Worm (Caenorhabditis elegans) whole organism, L2 larva: ENCODE results near the gene idpp-7.
A peak's percentile ranks its signal among the peaks of the same experiment; 100 is the strongest.

Experiments
- C34F6.9 ChIP-seq: fragments of 150-350 bp; optimal IDR thresholded peaks from 2 replicates; lab custom pipeline; 2014; ENCODE audit warnings: missing biosample characterization, missing genetic modification characterization
- F13H6.1 ChIP-seq: sonication (generic microtip); optimal IDR thresholded peaks from 2 replicates; lab custom pipeline; 2016; ENCODE audit warnings: missing genetic modification characterization, missing compliant biosample characterization
- R02D3.7 ChIP-seq: fragments of 150-350 bp; optimal IDR thresholded peaks from 2 replicates; lab custom pipeline; 2014; ENCODE audit warnings: missing biosample characterization, missing genetic modification characterization
- Y55F3AM.14 ChIP-seq: fragments of 200-800 bp; sonication (Bioruptor generic); optimal IDR thresholded peaks from 2 replicates; lab custom pipeline; 2018; ENCODE audit warnings: mild to moderate bottlenecking, missing genetic modification characterization, missing compliant biosample characterization
- ZK546.5 ChIP-seq: sonication (generic microtip); optimal IDR thresholded peaks from 2 replicates; lab custom pipeline; 2017; ENCODE audit warnings: missing biosample characterization, missing genetic modification characterization
- alr-1 ChIP-seq: fragments of 150-350 bp; optimal IDR thresholded peaks from 2 replicates; lab custom pipeline; 2014; ENCODE audit warnings: missing biosample characterization, missing genetic modification characterization
- aly-2 ChIP-seq: fragments of 150-350 bp; optimal IDR thresholded peaks from 2 replicates; lab custom pipeline; 2014; ENCODE audit warnings: missing biosample characterization, missing genetic modification characterization
- ama-1 ChIP-seq: fragments of 150-350 bp; optimal IDR thresholded peaks from 2 replicates; lab custom pipeline; 2018; ENCODE audit warnings: inconsistent platforms
- blmp-1 ChIP-seq: sonication (generic microtip); optimal IDR thresholded peaks from 2 replicates; lab custom pipeline; 2017; ENCODE audit warnings: missing genetic modification characterization, mild to moderate bottlenecking, missing compliant biosample characterization, antibody characterized with exemption, moderate library complexity; ENCODE audit not compliant: insufficient read depth
- ceh-16 ChIP-seq: fragments of 150-350 bp; optimal IDR thresholded peaks from 2 replicates; lab custom pipeline; 2014; ENCODE audit warnings: missing biosample characterization, missing genetic modification characterization
- ceh-82 ChIP-seq: fragments of 150-350 bp; optimal IDR thresholded peaks from 2 replicates; lab custom pipeline; 2014; ENCODE audit warnings: missing biosample characterization, missing genetic modification characterization
- crh-2 ChIP-seq: sonication (generic microtip); optimal IDR thresholded peaks from 2 replicates; lab custom pipeline; 2017; ENCODE audit warnings: missing biosample characterization, missing genetic modification characterization
- dmd-4 ChIP-seq: sonication (generic microtip); optimal IDR thresholded peaks from 2 replicates; lab custom pipeline; 2017; ENCODE audit warnings: missing biosample characterization, missing genetic modification characterization
- egl-27 ChIP-seq: sonication (generic microtip); optimal IDR thresholded peaks from 3 replicates; lab custom pipeline; 2017; ENCODE audit warnings: missing biosample characterization, missing genetic modification reagents, missing genetic modification characterization
- elt-1 ChIP-seq: fragments of 150-350 bp; optimal IDR thresholded peaks from 2 replicates; lab custom pipeline; 2014; ENCODE audit warnings: missing biosample characterization, missing genetic modification characterization
- elt-3 ChIP-seq: sonication (generic microtip); optimal IDR thresholded peaks from 2 replicates; lab custom pipeline; 2017; ENCODE audit warnings: missing biosample characterization, missing genetic modification characterization
- fos-1 ChIP-seq: fragments of 150-350 bp; optimal IDR thresholded peaks from 2 replicates; lab custom pipeline; 2014; ENCODE audit warnings: missing biosample characterization, missing genetic modification characterization
- gmeb-1 ChIP-seq: fragments of 150-350 bp; optimal IDR thresholded peaks from 2 replicates; lab custom pipeline; 2014; ENCODE audit warnings: missing biosample characterization, missing genetic modification characterization
- lin-11 ChIP-seq: fragments of 150-350 bp; sonication (generic microtip); optimal IDR thresholded peaks from 2 replicates; lab custom pipeline; 2014; ENCODE audit warnings: missing biosample characterization, missing genetic modification characterization, inconsistent platforms, mixed read lengths
- lin-13 ChIP-seq: fragments of 150-350 bp; optimal IDR thresholded peaks from 2 replicates; lab custom pipeline; 2014; ENCODE audit warnings: missing biosample characterization, missing genetic modification reagents, missing genetic modification characterization
- lin-39 ChIP-seq: fragments of 150-350 bp; optimal IDR thresholded peaks from 2 replicates; lab custom pipeline; 2014; ENCODE audit warnings: missing biosample characterization, missing genetic modification reagents, missing genetic modification characterization
- lsy-2 ChIP-seq, 2 experiments: fragments of 150-350 bp in 1 of 2; sonication (generic microtip) in 1 of 2; optimal IDR thresholded peaks; 2 replicates each; lab custom pipeline; 2014 to 2017; ENCODE audit warnings: missing biosample characterization in 2 of 2, missing genetic modification characterization in 2 of 2
- mab-5 ChIP-seq: fragments of 150-350 bp; optimal IDR thresholded peaks from 2 replicates; lab custom pipeline; 2014; ENCODE audit warnings: missing biosample characterization, missing genetic modification characterization
- mbf-1 ChIP-seq: sonication (generic microtip); optimal IDR thresholded peaks from 2 replicates; lab custom pipeline; 2017; ENCODE audit warnings: missing biosample characterization, missing genetic modification characterization
- mdl-1 ChIP-seq, 2 experiments: fragments of 150-350 bp in 1 of 2; sonication (generic microtip) in 1 of 2; optimal IDR thresholded peaks; 2 replicates each; lab custom pipeline; 2017; ENCODE audit warnings: missing biosample characterization in 2 of 2, missing genetic modification characterization in 2 of 2
- nhr-10 ChIP-seq: sonication (generic microtip); optimal IDR thresholded peaks from 2 replicates; lab custom pipeline; 2017; ENCODE audit warnings: missing biosample characterization, missing genetic modification characterization
- nhr-11 ChIP-seq: fragments of 150-350 bp; optimal IDR thresholded peaks from 2 replicates; lab custom pipeline; 2014; ENCODE audit warnings: missing biosample characterization, missing genetic modification characterization
- nhr-12 ChIP-seq: fragments of 150-350 bp; optimal IDR thresholded peaks from 2 replicates; lab custom pipeline; 2014; ENCODE audit warnings: missing biosample characterization, missing genetic modification characterization
- nhr-129 ChIP-seq: fragments of 150-350 bp; optimal IDR thresholded peaks from 2 replicates; lab custom pipeline; 2014; ENCODE audit warnings: missing biosample characterization, missing genetic modification characterization
- nhr-21 ChIP-seq: fragments of 150-350 bp; optimal IDR thresholded peaks from 2 replicates; lab custom pipeline; 2014; ENCODE audit warnings: missing biosample characterization, missing genetic modification characterization
- nhr-23 ChIP-seq: fragments of 150-350 bp; optimal IDR thresholded peaks from 2 replicates; lab custom pipeline; 2014; ENCODE audit warnings: missing biosample characterization, missing genetic modification reagents, missing genetic modification characterization
- nhr-237 ChIP-seq: fragments of 150-350 bp; optimal IDR thresholded peaks from 2 replicates; lab custom pipeline; 2014; ENCODE audit warnings: missing biosample characterization, missing genetic modification characterization
- nhr-6 ChIP-seq: fragments of 150-350 bp; optimal IDR thresholded peaks from 2 replicates; lab custom pipeline; 2014; ENCODE audit warnings: missing biosample characterization, missing genetic modification characterization
- nhr-77 ChIP-seq: fragments of 150-350 bp; optimal IDR thresholded peaks from 2 replicates; lab custom pipeline; 2014; ENCODE audit warnings: missing biosample characterization, missing genetic modification characterization
- peb-1 ChIP-seq: fragments of 150-350 bp; optimal IDR thresholded peaks from 2 replicates; lab custom pipeline; 2014; ENCODE audit warnings: missing biosample characterization, missing genetic modification characterization
- sem-4 ChIP-seq: fragments of 150-350 bp; optimal IDR thresholded peaks from 2 replicates; lab custom pipeline; 2014; ENCODE audit warnings: missing biosample characterization, missing genetic modification reagents, missing genetic modification characterization
- skn-1 ChIP-seq: sonication (generic microtip); optimal IDR thresholded peaks from 2 replicates; lab custom pipeline; 2017; ENCODE audit warnings: missing biosample characterization, missing genetic modification characterization
- sma-3 ChIP-seq: sonication (generic microtip); optimal IDR thresholded peaks from 2 replicates; lab custom pipeline; 2016; ENCODE audit warnings: missing genetic modification reagents, missing genetic modification characterization, missing compliant biosample characterization
- sma-9 ChIP-seq, 2 experiments: fragments of 150-350 bp in 1 of 2; sonication (generic microtip) in 1 of 2; optimal IDR thresholded peaks; 2 replicates each; lab custom pipeline; 2014 to 2016; ENCODE audit warnings: missing genetic modification characterization in 2 of 2, mild to moderate bottlenecking in 1 of 2, missing biosample characterization in 1 of 2, missing compliant biosample characterization in 1 of 2, missing genetic modification reagents in 1 of 2, moderate library complexity in 1 of 2
- snpc-4 ChIP-seq: fragments of 150-350 bp; optimal IDR thresholded peaks from 2 replicates; lab custom pipeline; 2014; ENCODE audit warnings: missing biosample characterization, missing genetic modification characterization
- unc-39 ChIP-seq: fragments of 150-350 bp; optimal IDR thresholded peaks from 2 replicates; lab custom pipeline; 2014; ENCODE audit warnings: missing biosample characterization, missing genetic modification characterization
- unc-55 ChIP-seq: fragments of 150-350 bp; sonication (generic microtip); optimal IDR thresholded peaks from 3 replicates; lab custom pipeline; 2014; ENCODE audit warnings: missing biosample characterization, missing genetic modification reagents, missing genetic modification characterization
- zag-1 ChIP-seq: fragments of 150-350 bp; optimal IDR thresholded peaks from 2 replicates; lab custom pipeline; 2014; ENCODE audit warnings: missing biosample characterization, missing genetic modification characterization
- ztf-1 ChIP-seq: fragments of 200-800 bp; sonication (Bioruptor generic); conservative IDR thresholded peaks from 2 replicates; pipeline ENCODE4 v1.3.6; 2022; ENCODE audit warnings: missing genetic modification characterization, missing compliant biosample characterization
- ztf-11 ChIP-seq: sonication (generic microtip); optimal IDR thresholded peaks from 2 replicates; lab custom pipeline; 2017; ENCODE audit warnings: missing biosample characterization, missing genetic modification characterization
- ztf-4 ChIP-seq: fragments of 150-350 bp; optimal IDR thresholded peaks from 2 replicates; lab custom pipeline; 2014; ENCODE audit warnings: missing biosample characterization, missing genetic modification characterization

The idpp-7 gene

ce11 chrIV:12703811-12704210 lies 16.0 kb upstream of the idpp-7 start, which contains the start of gene C27D8.4:
Gene C27D8.4, plus strand, starts transcription at chrIV:12704111.
- TF ChIP-seq nhr-10 (tag; lab: Kevin White, UChicago) (no peak), nhr-129 (no peak), C34F6.9 (tag; lab: Kevin White, UChicago) (no peak), ceh-16 (no peak), lin-11 (tag; lab: Kevin White, UChicago) (no peak), nhr-11 (no peak)

ce11 chrIV:12710996-12711395 lies 8.8 kb upstream of the idpp-7 start, which contains the start of gene C27D8.2:
Gene C27D8.2, plus strand, starts transcription at chrIV:12711217.
- TF ChIP-seq Y55F3AM.14 (GFP tag; lab: Kevin White, UChicago) (no peak), fos-1 (peak; percentile 7), nhr-21 (tag; lab: Kevin White, UChicago) (peak; percentile 75), peb-1 (tag; lab: Kevin White, UChicago) (no peak), lin-39 (no peak), mdl-1 (tag; optimal IDR thresholded peaks at IDR 0.05; lab: Kevin White, UChicago) (peak in 1 of 2 experiments; percentile 45), sma-9 (GFP tag; optimal IDR thresholded peaks at IDR 0.05; lab: Kevin White, UChicago) (peak; percentile 56), sma-9 (tag; optimal IDR thresholded peaks at IDR 0.05; lab: Kevin White, UChicago) (no peak), zag-1 (tag; lab: Kevin White, UChicago) (no peak), blmp-1 (tag; lab: Kevin White, UChicago) (peak; percentile 12)

ce11 chrIV:12711644-12712043 lies 8.1 kb upstream of the idpp-7 start, which contains the start of gene C27D8.3:
Gene C27D8.3, minus strand, starts transcription at chrIV:12711744.
- no peak for TF ChIP-seq alr-1 (tag; lab: Kevin White, UChicago)
- no peak for TF ChIP-seq nhr-237 (tag; lab: Kevin White, UChicago)

- TF ChIP-seq fos-1 (peak; percentile 88), nhr-23 (no peak), crh-2 (tag; lab: Kevin White, UChicago) (peak; percentile 67), mdl-1 (tag; optimal IDR thresholded peaks at IDR 0.05; lab: Kevin White, UChicago) (peak in 1 of 2 experiments; percentile 76), ZK546.5 (tag; lab: Kevin White, UChicago) (no peak), elt-1 (tag; lab: Kevin White, UChicago) (no peak), ztf-11 (tag; lab: Kevin White, UChicago) (no peak), ceh-16 (no peak), dmd-4 (tag; lab: Kevin White, UChicago) (no peak), ceh-82 (tag; lab: Kevin White, UChicago) (no peak), nhr-77 (tag; lab: Kevin White, UChicago) (no peak), nhr-21 (tag; lab: Kevin White, UChicago) (peak; percentile 75), snpc-4 (tag; lab: Kevin White, UChicago) (no peak), nhr-10 (tag; lab: Kevin White, UChicago) (no peak), unc-55 (GFP tag; lab: Kevin White, UChicago) (no peak), nhr-11 (no peak), C34F6.9 (tag; lab: Kevin White, UChicago) (no peak), lin-13 (GFP tag; lab: Kevin White, UChicago) (peak; percentile 42), ztf-4 (tag; lab: Kevin White, UChicago) (no peak), sma-3 (peak; percentile 89), lsy-2 (tag; optimal IDR thresholded peaks at IDR 0.05; lab: Kevin White, UChicago) (peak in 1 of 2 experiments; percentile 42), mbf-1 (tag; lab: Kevin White, UChicago) (no peak), lin-39 (no peak), nhr-6 (tag; lab: Kevin White, UChicago) (peak; percentile 38), R02D3.7 (no peak), ama-1 (lab: Kevin White, UChicago) (peak; percentile 9), ztf-1 (GFP tag; lab: Robert Waterston, UW) (no peak), sem-4 (no peak), blmp-1 (tag; lab: Kevin White, UChicago) (peak; percentile 25), mab-5 (no peak), nhr-129 (peak; percentile 18), elt-3 (tag; lab: Kevin White, UChicago) (no peak), Y55F3AM.14 (GFP tag; lab: Kevin White, UChicago) (peak; percentile 53), zag-1 (tag; lab: Kevin White, UChicago) (no peak), aly-2 (tag; lab: Kevin White, UChicago) (no peak), unc-39 (tag; lab: Kevin White, UChicago) (no peak), egl-27 (tag; lab: Kevin White, UChicago) (no peak), gmeb-1 (tag; lab: Kevin White, UChicago) (peak; percentile 67), skn-1 (peak; percentile 38), nhr-12 (tag; lab: Kevin White, UChicago) (no peak), nhr-237 (tag; lab: Kevin White, UChicago) (no peak), F13H6.1 (peak; percentile 41), alr-1 (tag; lab: Kevin White, UChicago) (no peak)
Observed at ce11 chrIV:12715947-12716382, 3.8 kb upstream of the idpp-7 start.
